Fruit fly (Drosophila melanogaster) whole organism, pupa: ENCODE results near the gene Neurl4.

Source experiments
- CG12605 ChIP-seq: fragments of 200-800 bp; sonication (Bioruptor generic); IDR thresholded peaks from 2 replicates; pipeline ENCODE4 v1.3.6; 2022; ENCODE audit warnings: missing biosample characterization, missing genetic modification characterization
- D1 ChIP-seq: fragments of 200-800 bp; sonication (Bioruptor generic); optimal IDR thresholded peaks from 2 replicates; lab custom pipeline; 2018; ENCODE audit warnings: missing biosample characterization, mild to moderate bottlenecking, missing genetic modification characterization, moderate library complexity
- Pif1B ChIP-seq: fragments of 200-800 bp; sonication (Bioruptor generic); optimal IDR thresholded peaks from 3 replicates; lab custom pipeline; 2016; ENCODE audit warnings: missing biosample characterization, missing genetic modification characterization

DNA sequence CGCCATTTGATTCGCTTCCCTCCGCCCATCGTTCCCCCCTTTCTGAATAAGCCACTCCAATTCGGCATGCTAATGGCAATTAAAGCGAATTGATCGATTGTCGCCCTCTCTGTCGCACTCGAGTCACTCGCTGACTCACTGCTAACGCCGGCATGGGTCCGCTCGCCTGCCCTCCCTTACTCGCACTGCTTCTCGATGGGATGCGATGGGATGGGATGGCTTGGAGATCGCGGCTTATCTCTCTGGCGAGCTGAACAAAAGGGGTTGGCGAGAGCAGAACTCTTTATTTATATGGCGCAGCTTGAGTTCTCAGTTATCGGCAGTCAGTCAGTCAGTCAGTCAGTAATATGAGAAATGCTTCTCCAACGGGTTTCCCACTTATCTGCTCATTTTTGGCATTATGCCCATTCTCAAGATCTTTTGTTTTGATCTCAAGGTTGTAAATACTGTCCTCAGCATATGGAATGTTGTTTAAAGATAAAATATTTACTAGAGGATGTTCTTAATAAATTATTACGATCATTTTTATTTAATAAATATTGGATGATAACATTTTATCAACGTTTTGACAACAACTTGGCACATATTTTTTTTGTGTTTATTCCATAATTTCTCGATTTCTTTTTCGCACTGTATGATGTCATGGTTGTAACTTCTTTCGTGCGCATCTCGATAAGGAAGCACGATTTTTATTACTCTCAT lies 6.3 kb upstream of the Neurl4 start:
- TF ChIP-seq CG12605 (GFP tag; lab: Robert Waterston, UW) (no peak), D1 (no peak), Pif1B (GFP tag; lab: Kevin White, UChicago) (no peak)
